Worm (Caenorhabditis elegans): ENCODE measurements around the gene fax-1.

Gene fax-1

ce11 chrX:3243614-3244013 is 44.5 kb upstream of the fax-1 start, which contains the start of gene irg-7:
Gene irg-7 (minus strand): TSS chrX:3243636.
- peak; percentile 41 for TF ChIP-seq elt-2 (tag; optimal IDR thresholded peaks at IDR 0.05)
- TF ChIP-seq nhr-12 (tag; optimal IDR thresholded peaks at IDR 0.05), result no peak

DNA sequence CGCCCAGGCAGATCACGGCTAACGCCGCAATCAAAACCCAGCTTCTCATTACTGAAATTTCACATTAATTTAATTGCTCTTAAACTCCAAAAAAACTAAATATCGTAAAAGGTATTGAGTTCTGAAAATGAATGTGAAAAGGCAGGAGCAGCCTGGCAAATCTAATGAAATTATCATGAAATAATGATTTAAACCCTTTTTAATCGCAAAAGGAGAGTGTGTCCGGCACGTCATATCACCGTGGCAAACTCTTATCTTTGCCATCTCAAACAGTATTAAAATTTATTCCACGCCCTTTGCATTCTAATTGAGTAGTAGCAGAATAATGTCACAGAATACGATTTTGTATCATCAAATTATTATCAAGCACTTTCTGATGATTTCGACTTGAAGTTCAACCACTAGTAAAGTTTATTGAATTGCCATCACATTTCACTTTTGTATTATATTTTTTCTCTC is 36.2 kb upstream of the fax-1 start, which contains the start of gene F28B4.3:
F28B4.3 (minus strand) TSS at position 51 of the 459 bp plus-strand sequence.
- peak; percentile 88 for TF ChIP-seq elt-2 (tag; optimal IDR thresholded peaks at IDR 0.05)
- TF ChIP-seq jun-1 (tag; optimal IDR thresholded peaks at IDR 0.05), result peak; percentile 25
- TF ChIP-seq nhr-20 (tag; optimal IDR thresholded peaks at IDR 0.05), result peak; percentile 2
- no peak for TF ChIP-seq nhr-77 (tag; optimal IDR thresholded peaks at IDR 0.05)
- TF ChIP-seq nhr-19 (GFP tag; conservative IDR thresholded peaks at IDR 0.05), result no peak
- TF ChIP-seq pqm-1 (tag; optimal IDR thresholded peaks at IDR 0.05), result peak; percentile 75

DNA sequence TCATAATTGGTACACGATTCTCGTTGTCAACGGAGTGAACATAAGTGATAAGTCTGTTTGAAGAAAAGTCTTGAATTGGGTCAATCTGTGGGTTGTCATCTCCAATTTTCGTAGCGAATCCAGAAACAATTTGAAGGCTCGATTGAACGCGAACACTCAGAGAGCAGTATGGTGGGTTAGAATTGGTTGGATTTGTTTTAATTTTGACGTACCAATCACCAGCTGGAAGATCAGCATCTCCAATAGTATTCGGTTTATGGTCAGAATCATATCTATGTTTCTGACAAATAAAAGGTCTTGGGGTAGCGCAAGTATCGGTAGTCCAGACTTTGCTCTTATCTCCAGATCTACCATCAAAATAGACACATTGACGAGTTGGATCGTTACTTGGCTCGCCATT is 31.4 kb upstream of the fax-1 start:
- no peak for TF ChIP-seq C34B4.2 (tag; optimal IDR thresholded peaks at IDR 0.05)
- TF ChIP-seq zip-4 (GFP tag; optimal IDR thresholded peaks at IDR 0.05), result no peak
- no peak for TF ChIP-seq mep-1 (tag; optimal IDR thresholded peaks at IDR 0.05)

DNA sequence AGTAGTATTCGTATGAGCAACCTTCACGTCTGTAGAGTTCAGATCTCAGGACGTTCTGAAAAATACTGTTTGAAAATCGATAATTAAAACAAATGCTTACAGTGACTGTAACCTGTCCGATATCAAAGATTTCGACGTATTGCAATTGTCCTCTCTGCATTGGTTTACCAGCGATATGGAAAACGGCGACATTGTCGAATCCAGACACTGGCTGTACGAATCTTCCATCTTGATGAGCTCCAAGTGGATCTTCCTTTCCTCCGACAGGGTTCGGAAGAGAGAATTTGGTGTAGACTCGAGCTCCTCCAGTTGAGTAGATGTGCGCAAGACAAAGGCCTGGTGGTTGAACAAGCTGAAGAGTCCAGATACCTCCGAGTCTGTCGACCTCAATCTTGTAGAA is 29.6 kb upstream of the fax-1 start:
- TF ChIP-seq ces-1 (GFP tag; optimal IDR thresholded peaks at IDR 0.05) (no peak), efl-1 (optimal IDR thresholded peaks at IDR 0.05) (no peak), efl-1 (GFP tag; optimal IDR thresholded peaks at IDR 0.05 in 1 of 2) (peak in 1 of 2 experiments; percentile 61)

ce11 chrX:3226348-3227229 is 27.4 kb upstream of the fax-1 start:
- no peak for TF ChIP-seq pqm-1 (tag; optimal IDR thresholded peaks at IDR 0.05)
- no peak for TF ChIP-seq F16B12.6 (tag; optimal IDR thresholded peaks at IDR 0.05)
- TF ChIP-seq dsc-1 (tag; optimal IDR thresholded peaks at IDR 0.05), result no peak
- TF ChIP-seq nhr-76 (tag; optimal IDR thresholded peaks at IDR 0.05), result no peak
- no peak for TF ChIP-seq lin-13 (GFP tag; optimal IDR thresholded peaks at IDR 0.05)
- no peak for TF ChIP-seq tbx-2 (tag; optimal IDR thresholded peaks at IDR 0.05)
- TF ChIP-seq dpl-1 (GFP tag; optimal IDR thresholded peaks at IDR 0.05), result no peak
- TF ChIP-seq sup-37 (GFP tag; optimal IDR thresholded peaks at IDR 0.05), result no peak
- TF ChIP-seq egl-27 (tag; optimal IDR thresholded peaks at IDR 0.05), result no peak

DNA sequence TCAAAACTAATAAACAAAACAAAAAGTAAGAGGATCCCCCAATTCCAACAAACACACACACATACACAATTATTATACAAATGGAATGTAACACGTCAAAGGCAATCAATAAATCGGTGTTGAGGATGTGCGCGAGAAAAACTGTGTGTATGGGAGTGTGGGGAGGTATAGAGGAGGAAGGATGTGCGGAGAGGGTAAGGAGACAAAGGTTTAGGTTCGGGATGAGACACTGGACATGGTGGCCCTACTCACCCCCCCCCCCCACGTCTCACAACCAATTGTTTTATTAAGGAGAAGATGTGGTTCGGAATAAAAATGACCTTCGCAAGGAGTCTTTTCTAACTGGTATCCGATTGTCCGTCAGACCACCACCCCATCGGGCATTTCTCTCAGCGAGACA is 24.0 kb upstream of the fax-1 start:
- TF ChIP-seq lin-15B (tag; optimal IDR thresholded peaks at IDR 0.05) (no peak), lin-14 (GFP tag; optimal IDR thresholded peaks at IDR 0.05) (peak; percentile 20), nhr-85 (tag) (no peak), mep-1 (tag; optimal IDR thresholded peaks at IDR 0.05) (peak; percentile 23), mef-2 (tag; optimal IDR thresholded peaks at IDR 0.05) (no peak), hlh-17 (GFP tag; optimal IDR thresholded peaks at IDR 0.05; ENCODE audit: borderline replicate concordance) (no peak), fkh-10 (GFP tag; optimal IDR thresholded peaks at IDR 0.05) (no peak)

- TF ChIP-seq zip-4 (GFP tag; optimal IDR thresholded peaks at IDR 0.05) (no peak), jun-1 (tag; optimal IDR thresholded peaks at IDR 0.05) (no peak), irx-1 (tag; optimal IDR thresholded peaks at IDR 0.05) (no peak), nhr-47 (tag; optimal IDR thresholded peaks at IDR 0.05) (no peak), alr-1 (tag; optimal IDR thresholded peaks at IDR 0.05; ENCODE audit: borderline replicate concordance) (no peak), ceh-8 (GFP tag; optimal IDR thresholded peaks at IDR 0.05) (no peak), hpl-2 (GFP tag; optimal IDR thresholded peaks at IDR 0.05) (no peak), nhr-90 (tag; optimal IDR thresholded peaks at IDR 0.05; ENCODE audit: poor library complexity) (no peak), blmp-1 (tag; optimal IDR thresholded peaks at IDR 0.05) (no peak), lin-35 (GFP tag; optimal IDR thresholded peaks at IDR 0.05) (no peak), F16B12.6 (tag; optimal IDR thresholded peaks at IDR 0.05) (no peak), ztf-4 (tag; optimal IDR thresholded peaks at IDR 0.05) (no peak), ama-1 (optimal IDR thresholded peaks at IDR 0.05) (no peak), ces-1 (GFP tag; optimal IDR thresholded peaks at IDR 0.05) (no peak), nhr-71 (tag; optimal IDR thresholded peaks at IDR 0.05) (no peak), lin-13 (GFP tag; optimal IDR thresholded peaks at IDR 0.05) (no peak), elt-2 (tag; optimal IDR thresholded peaks at IDR 0.05) (no peak), unc-62 (GFP tag; optimal IDR thresholded peaks at IDR 0.05) (no peak), aly-2 (tag; optimal IDR thresholded peaks at IDR 0.05) (no peak)
Observed at ce11 chrX:3220267-3220666, 21.1 kb upstream of the fax-1 start, which contains the start of gene rgl-1. Gene rgl-1 (minus strand): TSS chrX:3220367.
